Worm (Caenorhabditis elegans) whole organism, L2 larva: ENCODE results near the gene C04G2.5.

Experiments used
- ZK546.5 ChIP-seq: sonication (generic microtip); optimal IDR thresholded peaks from 2 replicates; lab custom pipeline; 2017; ENCODE audit warnings: missing biosample characterization, missing genetic modification characterization
- ama-1 ChIP-seq: fragments of 150-350 bp; optimal IDR thresholded peaks from 2 replicates; lab custom pipeline; 2018; ENCODE audit warnings: inconsistent platforms
- elt-1 ChIP-seq: fragments of 150-350 bp; optimal IDR thresholded peaks from 2 replicates; lab custom pipeline; 2014; ENCODE audit warnings: missing biosample characterization, missing genetic modification characterization
- lsy-2 ChIP-seq, 2 experiments: fragments of 150-350 bp in 1 of 2; sonication (generic microtip) in 1 of 2; optimal IDR thresholded peaks; 2 replicates each; lab custom pipeline; 2014 to 2017; ENCODE audit warnings: missing biosample characterization in 2 of 2, missing genetic modification characterization in 2 of 2
- unc-62 ChIP-seq: fragments of 150-350 bp; optimal IDR thresholded peaks from 2 replicates; lab custom pipeline; 2014; ENCODE audit warnings: missing biosample characterization, missing genetic modification reagents, missing genetic modification characterization

DNA sequence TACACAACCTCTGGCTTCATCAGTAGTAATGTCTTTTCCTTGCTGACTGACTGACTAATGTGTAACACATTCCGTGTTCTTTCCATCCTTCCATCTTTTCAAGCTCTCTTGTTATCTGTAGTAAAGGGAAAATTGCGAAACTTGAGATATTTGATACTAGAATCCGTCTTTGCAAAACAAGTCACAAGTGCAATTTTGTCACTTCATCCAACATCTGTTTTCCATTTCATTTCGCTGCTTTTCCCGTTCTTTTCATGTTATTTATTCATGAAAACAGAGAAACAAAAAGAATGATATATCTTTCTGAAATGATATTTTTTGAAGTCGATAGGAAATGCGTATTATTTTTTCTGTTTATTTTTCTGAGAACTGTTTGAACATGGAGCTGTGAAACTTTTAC lies 49.1 kb downstream of the C04G2.5 start:
- TF ChIP-seq elt-1 (no peak), unc-62 (GFP tag; lab: Kevin White, UChicago) (no peak), ZK546.5 (tag; lab: Kevin White, UChicago) (no peak), ama-1 (lab: Kevin White, UChicago) (no peak), lsy-2 (tag; optimal IDR thresholded peaks at IDR 0.05; lab: Kevin White, UChicago) (no peak)
